Fruit fly (Drosophila melanogaster) ovary, adult (tissue): Measurements from ENCODE around the gene CG43051.

Source experiments
- CG17801 ChIP-seq: fragments of 200-800 bp; optimal IDR thresholded peaks from 2 replicates; lab custom pipeline; 2019; ENCODE audit warnings: missing biosample characterization, mild to moderate bottlenecking, missing genetic modification characterization, moderate library complexity; ENCODE audit not compliant: partially characterized antibody

Gene CG43051

DNA sequence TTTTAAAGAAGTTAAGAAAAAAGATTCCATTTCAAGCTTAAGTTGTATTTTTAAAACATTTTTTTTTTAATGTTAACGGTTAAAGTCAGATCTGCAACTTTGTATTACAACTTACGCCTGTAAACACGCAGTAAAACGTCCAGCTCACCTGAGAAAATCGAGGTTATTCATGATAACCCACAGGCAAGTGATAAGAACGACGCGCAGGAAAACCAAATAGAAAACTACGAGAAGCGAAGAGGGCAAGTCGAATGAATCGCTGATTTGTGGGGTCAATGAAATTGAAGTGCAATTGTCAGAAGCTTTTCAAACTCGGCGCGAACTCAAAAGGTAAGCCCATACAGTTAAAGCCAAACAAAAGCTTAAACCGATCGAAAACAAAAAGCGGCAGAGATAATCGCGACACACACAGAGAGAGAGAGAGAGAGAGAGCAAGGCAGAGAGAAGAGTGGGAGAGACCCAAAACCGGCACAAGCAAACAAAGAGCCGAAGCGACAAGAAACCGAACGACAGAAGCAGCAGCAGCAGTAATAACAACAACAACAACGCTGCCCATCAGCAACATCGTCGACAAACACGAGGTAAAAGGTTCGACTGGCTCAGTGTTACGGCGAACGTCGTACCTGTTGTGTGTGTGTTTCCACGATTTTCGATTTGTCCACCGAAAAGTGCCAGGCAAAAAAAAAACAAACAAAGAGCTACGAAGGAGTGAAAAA, at the start of gene CG43051:
Gene CG43051 (plus strand): TSS at position 602 of the 716 bp plus-strand sequence.
- peak; percentile 70 for TF ChIP-seq CG17801 (GFP tag; lab: Kevin White, UChicago)

DNA sequence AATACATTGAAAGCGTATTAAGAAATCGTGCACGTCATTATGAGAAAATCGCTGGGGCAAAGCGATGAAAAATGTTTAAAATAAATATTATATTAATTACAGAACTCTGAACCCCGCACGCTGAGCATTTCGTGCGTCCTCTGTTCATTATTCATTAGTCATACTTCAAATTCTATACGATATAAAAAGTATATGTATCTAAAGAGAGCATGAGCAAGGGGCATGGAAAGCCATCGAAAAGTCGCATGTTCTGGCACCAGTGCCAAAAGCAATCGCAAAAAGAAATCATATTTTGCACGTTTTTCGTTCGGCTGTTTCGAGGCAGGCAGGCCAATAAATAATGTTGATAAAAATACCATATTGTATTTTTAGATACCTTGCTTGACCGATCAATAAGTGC, 48.5 kb upstream of the CG43051 start:
- no peak for TF ChIP-seq CG17801 (GFP tag; lab: Kevin White, UChicago)

DNA sequence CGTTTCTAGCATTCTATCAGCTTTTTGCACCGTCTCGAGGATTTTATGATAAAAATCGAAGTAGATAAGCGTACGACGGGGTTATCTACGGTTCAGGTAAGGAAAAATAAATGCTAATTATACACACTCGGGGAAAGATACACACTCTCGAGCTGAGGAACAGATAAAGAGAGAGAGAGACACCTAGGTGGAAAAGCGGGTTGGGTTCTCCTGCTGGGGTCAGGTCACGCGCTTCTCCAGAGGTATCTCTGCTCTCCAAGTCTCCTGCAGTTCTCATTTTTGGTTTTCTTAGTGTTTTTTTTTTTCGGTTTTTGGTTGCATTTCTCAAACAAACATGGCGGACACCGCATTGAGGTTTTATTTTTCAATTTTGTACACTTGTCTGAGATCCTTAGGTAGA, 47.9 kb upstream of the CG43051 start:
- TF ChIP-seq CG17801 (GFP tag; lab: Kevin White, UChicago) = no peak

DNA sequence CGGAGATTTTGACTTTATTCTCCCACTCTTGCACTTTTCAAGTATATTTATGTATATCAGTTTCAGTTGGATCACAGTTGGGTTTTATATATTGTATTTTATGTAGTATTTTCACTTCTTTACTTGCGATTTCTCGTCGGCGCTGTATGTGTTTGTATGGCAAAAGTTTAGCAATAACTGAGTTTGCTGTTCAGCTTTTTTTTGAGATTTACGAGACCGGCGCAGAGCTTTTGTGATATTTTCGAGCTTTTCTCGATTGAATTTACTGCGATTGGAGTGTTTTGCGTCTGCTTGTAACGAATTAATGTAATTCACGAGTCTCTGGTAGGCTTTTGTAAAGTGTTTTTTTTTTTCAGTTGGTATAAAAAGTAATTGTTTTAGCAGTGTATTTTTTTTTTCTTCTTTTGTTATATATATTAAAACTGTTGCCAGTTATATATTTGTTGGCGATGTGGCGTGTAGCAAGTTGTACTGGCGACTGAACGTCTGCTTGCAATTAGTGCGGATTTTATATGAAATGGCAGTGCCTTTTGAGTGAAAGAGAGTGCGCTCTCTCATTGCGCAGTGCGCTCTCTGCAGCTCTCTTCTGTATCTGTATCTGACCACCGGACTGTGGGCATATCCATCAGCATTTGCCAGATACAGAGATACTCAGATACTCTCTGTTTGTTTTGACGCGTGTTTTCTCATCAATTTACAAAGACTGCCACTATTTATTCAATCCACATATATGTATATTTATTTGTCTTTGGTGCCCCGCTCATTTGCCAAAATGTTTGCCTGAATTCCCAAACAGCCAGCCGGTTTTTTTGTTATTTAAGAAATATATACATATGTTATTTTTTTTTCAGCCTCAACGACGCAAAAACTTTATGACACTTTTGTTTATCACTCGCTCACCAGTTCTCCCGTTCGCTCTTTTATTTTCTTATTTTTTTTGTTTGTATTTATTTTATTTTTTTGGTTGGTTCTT, 46.7 kb upstream of the CG43051 start:
- TF ChIP-seq CG17801 (GFP tag; lab: Kevin White, UChicago) = peak; percentile 31

DNA sequence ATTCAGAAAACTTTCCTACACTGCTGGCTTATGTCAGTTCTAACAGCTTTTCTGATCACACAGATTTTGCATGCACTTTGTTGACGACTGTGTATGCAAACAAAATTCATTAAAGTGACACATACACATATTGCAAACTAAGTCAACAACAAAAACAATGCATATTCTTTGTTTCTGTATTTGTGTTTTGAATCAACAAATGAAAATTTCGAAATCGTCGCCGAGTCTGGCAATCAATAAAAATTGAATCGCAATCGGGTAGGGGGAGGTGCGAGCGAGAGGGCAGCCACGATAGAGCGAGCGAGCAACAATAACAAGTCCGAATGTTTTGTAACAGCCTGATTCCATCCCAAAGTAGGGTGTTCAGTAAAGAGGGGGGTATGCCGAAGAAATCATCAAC, 44.7 kb upstream of the CG43051 start:
- TF ChIP-seq CG17801 (GFP tag; lab: Kevin White, UChicago) = no peak

DNA sequence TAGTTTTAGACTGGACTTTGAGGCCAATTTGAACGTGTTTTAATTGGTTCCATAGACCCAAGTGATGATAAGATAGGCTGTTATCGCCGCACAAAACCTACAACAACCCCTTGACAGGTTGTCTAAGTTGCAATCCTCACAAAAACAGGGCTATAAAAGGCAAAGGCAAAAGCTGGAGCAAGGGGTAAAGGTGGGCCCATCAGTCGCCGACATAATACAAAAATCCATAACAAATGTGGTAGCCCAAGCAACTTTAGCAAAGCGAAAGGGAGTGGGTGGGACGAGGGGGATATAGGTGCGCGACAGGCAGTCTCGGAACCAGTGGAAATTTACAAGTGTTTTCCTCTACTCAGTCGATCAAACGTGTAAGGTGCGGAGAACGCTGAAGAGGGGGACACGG, 43.7 kb upstream of the CG43051 start:
- no peak for TF ChIP-seq CG17801 (GFP tag; lab: Kevin White, UChicago)

DNA sequence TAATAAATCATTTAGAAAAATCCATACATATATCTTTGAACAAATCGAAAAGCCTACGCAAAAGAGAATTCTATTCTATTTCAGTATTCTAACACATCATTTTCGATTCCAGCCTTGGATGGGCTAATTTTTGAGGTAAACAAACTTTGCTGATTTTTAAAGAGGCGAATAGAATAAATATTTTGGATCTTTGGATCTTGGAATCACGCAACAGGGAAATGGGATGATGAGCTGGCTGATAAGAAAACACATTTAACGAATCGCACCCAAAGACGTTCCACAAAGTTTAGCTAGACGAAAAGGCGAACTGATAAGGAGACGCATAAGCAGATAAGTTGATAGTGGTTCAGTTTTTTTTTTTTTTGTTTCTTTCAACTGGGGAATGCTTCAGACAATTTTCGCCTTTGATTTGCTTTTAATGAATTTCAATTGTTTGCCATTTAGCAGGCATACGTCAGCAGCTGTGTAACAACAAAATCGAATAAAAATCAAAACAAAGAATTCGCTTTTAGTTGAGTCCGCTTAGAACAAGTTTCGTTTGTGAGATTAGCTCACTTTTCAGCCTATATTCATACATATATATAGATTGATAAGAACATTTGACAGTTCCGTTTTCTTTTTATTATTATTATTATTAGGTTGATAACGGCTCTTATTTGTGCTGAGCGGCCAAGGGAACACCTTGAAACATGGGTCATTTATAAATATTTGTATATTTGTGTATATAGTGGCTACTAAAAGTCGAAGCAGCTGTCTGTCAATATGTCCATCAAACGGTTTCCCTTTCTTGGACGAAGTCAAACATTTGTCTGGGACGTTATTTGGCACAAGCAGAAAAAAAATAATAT, 42.4 kb upstream of the CG43051 start:
- TF ChIP-seq CG17801 (GFP tag; lab: Kevin White, UChicago) = no peak

DNA sequence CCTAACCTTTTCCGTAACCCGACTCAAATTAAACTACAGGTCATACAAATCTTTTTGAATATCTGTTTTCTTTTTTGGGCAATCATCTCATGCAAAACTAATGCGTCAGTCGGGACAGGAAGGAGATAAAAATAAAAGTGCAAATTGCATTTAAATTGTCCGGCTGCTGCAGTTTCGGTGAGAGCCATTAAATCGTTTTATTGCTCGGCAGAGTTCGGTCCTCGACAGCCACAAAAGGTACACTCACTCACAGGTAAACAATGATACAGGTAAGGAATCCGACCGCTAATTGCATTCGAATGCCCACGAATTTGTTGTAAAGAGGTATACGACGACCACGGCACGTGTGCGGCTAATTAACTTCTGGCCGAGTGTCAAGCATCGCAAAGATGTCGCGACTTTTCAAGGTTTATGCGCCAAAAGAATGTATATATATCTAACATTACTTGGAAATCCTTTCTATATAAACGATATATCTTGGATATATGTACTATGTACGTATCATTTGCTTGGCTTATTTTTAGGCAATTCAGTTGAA, 41.2 kb upstream of the CG43051 start:
- no peak for TF ChIP-seq CG17801 (GFP tag; lab: Kevin White, UChicago)

DNA sequence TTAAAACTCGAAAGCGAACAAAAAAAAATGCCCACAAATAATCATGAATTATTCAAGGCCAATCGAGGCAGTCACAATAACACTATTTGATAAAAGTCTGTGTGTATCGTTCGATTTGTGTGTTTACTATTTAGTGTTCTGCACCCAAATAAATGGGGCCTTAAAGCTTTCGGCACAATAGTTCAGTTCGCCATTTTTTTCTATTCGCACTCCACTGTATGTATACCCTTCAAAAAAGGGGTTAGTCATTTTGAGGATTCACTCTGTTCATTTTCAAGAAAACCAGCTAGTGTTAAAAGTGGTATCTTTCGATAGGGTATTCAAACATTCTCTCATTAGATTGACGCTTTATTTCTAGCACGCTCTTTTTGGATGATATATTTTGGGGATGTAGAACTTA, 40.1 kb upstream of the CG43051 start:
- peak; percentile 17 for TF ChIP-seq CG17801 (GFP tag; lab: Kevin White, UChicago)

DNA sequence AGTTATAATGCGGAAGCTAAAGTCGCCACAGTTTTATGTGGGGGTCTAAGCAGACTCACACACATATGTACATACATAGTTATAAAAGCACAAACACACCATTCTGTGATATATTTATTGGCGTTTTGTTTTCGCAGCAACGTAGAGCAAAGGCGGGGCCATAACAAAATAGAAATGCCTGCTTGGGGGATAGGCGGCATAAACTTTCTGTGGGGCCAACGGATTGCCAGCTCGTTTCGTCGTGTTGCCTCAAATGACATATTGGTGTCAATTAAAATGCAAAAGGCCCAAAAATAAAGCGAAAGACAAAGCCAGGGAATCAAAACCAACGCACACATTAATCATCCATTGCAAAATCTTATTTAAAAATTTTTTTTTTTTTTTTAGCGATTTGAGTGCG, 38.9 kb upstream of the CG43051 start:
- no peak for TF ChIP-seq CG17801 (GFP tag; lab: Kevin White, UChicago)

DNA sequence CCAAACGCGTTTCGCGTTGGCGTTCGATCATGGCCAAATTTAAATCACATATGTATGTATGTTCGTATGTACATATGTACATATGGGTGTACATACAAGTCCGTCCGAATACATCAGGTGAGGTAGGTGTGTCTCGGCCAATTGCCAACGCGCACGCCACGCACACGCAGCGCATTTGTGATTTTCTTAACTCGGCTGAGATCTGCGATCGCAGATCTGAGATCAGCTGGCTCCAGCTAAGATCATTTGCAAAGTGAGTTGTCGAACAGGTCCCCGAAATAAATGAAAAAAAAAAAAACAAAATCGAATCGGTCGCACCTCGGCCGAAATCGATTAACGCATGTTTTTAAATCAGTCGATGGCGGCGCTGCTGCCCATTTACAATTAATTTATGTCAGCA, 38.5 kb upstream of the CG43051 start:
- no peak for TF ChIP-seq CG17801 (GFP tag; lab: Kevin White, UChicago)

DNA sequence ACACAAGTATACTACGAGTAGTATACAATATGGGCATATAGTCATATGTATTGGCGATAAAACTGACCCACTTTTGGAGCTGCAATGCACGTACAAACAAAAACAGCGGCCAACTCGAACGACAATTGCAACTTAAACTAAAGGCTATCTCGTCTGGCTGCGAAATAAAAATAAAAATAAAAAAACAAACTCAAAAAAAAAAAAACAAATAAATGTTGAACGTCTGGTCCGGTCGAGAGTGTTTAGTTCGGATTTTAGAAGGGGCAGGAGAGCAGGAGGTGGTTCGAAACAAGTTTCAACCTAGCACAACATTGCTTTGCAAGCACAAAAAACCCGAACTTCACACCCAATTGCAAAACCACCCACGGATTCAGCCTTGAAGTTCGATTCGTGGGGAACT, 35.8 kb upstream of the CG43051 start:
- TF ChIP-seq CG17801 (GFP tag; lab: Kevin White, UChicago) = no peak

DNA sequence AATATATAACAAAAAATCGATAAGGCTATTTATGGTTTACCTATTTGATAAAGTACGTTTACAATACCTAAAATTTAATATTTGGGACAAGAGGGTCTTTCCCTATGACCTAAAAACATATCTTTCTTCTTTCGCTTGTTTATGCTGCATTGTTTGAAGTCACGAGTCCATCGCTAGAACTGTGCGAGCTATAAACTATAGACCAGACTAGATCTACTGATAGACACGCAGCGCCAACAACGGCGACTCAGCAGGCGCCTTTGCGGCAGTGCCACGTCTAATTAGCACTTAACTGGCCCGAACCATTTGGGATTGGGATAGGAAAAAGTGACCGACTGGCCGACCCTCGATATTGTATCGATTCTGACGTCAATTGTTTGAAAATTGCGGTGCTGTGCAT, 34.8 kb upstream of the CG43051 start:
- TF ChIP-seq CG17801 (GFP tag; lab: Kevin White, UChicago) = no peak

DNA sequence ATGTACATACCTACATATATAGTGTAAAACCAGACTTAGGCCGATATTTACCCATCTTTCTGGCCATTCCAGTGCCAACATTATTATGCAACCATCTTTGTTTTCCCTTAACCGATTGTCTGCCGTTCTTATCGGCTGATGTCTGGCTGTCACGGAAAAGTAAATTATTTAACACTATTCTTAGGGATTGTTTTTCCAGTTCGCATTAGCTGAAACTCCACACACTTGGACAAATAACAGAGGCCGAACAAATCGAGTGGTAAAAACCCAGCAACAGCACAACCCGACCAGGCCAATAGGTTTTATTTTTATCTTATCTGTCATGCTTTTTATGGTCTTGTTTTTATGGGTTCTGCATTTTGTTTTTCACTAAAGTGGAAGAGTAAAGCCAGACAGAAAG, 34.2 kb upstream of the CG43051 start:
- no peak for TF ChIP-seq CG17801 (GFP tag; lab: Kevin White, UChicago)
